Worm (Caenorhabditis elegans) whole organism, L4/young adult: ENCODE results near the gene mltn-1.

ENCODE experiments used
- W03F9.2 ChIP-seq: fragments of 150-350 bp; optimal IDR thresholded peaks from 2 replicates; lab custom pipeline; 2014; ENCODE audit warnings: missing biosample characterization, missing genetic modification characterization
- him-1 ChIP-seq: sonication (generic microtip); optimal IDR thresholded peaks from 2 replicates; lab custom pipeline; 2016; ENCODE audit warnings: missing genotype, missing genetic modification reagents, missing genetic modification characterization, missing compliant biosample characterization

DNA sequence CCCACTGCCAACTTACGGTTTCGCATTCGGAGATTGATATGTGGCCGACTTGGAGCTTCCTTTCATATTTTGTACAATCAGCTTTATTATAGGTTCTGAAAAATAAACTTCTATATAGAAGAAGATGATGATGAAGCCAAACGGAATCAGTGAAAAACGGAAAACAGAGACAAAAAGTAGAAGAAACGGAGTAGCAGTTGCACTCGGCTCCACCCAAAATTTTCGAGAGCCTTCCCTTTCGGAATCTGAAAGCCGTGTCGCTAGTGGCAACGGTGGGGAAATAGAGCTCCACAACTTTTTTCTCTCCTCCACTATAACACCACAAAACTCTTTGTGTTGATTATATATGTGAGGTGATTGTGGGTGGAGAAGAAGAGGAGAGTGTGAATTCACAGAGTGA is 36.4 kb upstream of the mltn-1 start, which contains the start of gene W09H1.1:
- TF ChIP-seq him-1 (tag; lab: Kevin White, UChicago) (no peak), W03F9.2 (tag; lab: Kevin White, UChicago) (no peak)
